Fruit fly (Drosophila melanogaster): Measurements from ENCODE around the gene ymp.

ymp gene

DNA sequence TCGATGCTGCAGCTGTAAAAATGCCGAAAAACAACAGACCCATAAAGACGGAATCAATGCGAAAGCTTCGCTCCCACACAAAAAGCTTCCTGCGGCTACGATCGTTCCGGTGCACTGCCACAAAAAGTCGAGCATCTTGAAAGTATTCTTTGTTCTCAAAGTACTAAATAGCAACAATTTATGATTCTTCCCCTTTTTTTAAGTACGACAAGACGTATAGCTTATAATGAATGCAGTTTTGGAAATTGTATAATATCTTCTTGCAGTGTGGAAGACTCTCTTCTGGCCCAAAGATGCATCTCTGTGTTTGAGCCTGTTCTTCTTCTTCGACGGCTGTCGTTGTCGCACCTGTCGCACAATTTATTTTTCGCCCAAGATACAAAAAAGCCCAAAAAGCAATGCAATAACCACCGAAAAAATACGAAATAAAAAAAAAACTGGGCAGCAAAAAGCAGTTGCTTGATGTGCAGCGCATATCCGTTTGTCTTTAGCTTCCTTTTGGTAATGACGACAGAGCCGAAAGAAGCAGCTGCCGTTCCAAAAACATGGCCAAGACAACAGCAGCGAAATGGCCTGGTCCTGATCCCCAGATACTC lies 25.0 kb upstream of the ymp start (continued):
- TF ChIP-seq Myc (optimal IDR thresholded peaks at IDR 0.05): no peak

DNA sequence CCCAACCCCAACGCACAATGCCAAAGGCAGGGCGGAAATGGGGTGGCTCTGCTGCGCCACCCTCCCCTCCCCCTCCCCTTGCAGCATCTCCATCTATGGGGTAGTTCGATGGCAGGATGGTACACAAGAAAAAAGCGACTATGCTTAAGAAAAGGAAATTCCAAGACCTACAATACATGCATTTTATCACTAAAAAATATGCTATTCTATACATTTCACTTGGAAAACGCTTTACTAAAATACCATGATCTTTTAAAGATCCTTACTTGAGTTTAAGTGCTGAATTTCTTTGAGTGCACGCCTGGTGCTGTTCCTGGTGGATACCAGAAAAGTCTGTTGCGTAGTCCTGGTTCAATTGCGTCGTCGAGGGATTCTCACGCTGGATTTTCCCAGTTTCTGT lies 22.2 kb upstream of the ymp start:
- TF ChIP-seq woc (GFP tag; optimal IDR thresholded peaks at IDR 0.05) (peak; percentile 23), Hr83 (GFP tag; optimal IDR thresholded peaks at IDR 0.05; ENCODE audit: poor library complexity, severe bottlenecking) (no peak), Hnf4 (GFP tag; optimal IDR thresholded peaks at IDR 0.05) (peak; percentile 17), h (GFP tag; optimal IDR thresholded peaks at IDR 0.05) (peak; percentile 68), lola (GFP tag; optimal IDR thresholded peaks at IDR 0.05) (no peak), sage (GFP tag; optimal IDR thresholded peaks at IDR 0.05) (no peak), OdsH (GFP tag; optimal IDR thresholded peaks at IDR 0.05) (peak; percentile 39), br (GFP tag; optimal IDR thresholded peaks at IDR 0.05) (peak; percentile 52), sv (GFP tag; optimal IDR thresholded peaks at IDR 0.05) (peak; percentile 51), Mio (GFP tag; optimal IDR thresholded peaks at IDR 0.05) (no peak), dmrt93B (GFP tag; optimal IDR thresholded peaks at IDR 0.05) (peak; percentile 23), rgr (GFP tag; optimal IDR thresholded peaks at IDR 0.05) (peak; percentile 56), Sp1 (GFP tag; optimal IDR thresholded peaks at IDR 0.05) (peak; percentile 47), fru (GFP tag; optimal IDR thresholded peaks at IDR 0.05) (peak; percentile 59), HLH106 (tag; optimal IDR thresholded peaks at IDR 0.05) (peak; percentile 56), psq (GFP tag; optimal IDR thresholded peaks at IDR 0.05) (peak; percentile 11), dl (GFP tag; optimal IDR thresholded peaks at IDR 0.05; ENCODE audit: insufficient read depth in 1 of 2, partially characterized antibody in 2 of 2) (no peak), Hr78 (GFP tag; optimal IDR thresholded peaks at IDR 0.05) (no peak), foxo (GFP tag; optimal IDR thresholded peaks at IDR 0.05) (peak in 1 of 2 experiments; percentile 65), Dif (GFP tag; optimal IDR thresholded peaks at IDR 0.05; ENCODE audit: partially characterized antibody) (no peak), ey (GFP tag; optimal IDR thresholded peaks at IDR 0.05) (peak; percentile 54), Dfd (GFP tag; optimal IDR thresholded peaks at IDR 0.05) (no peak)

dm6 chr3R:25630541-25630940 lies 21.6 kb upstream of the ymp start:
- TF ChIP-seq Jra (GFP tag; optimal IDR thresholded peaks at IDR 0.05): no peak
- no peak for TF ChIP-seq CG32264 (GFP tag; optimal IDR thresholded peaks at IDR 0.05)
- no peak for TF ChIP-seq Mio (GFP tag; optimal IDR thresholded peaks at IDR 0.05)
- TF ChIP-seq Abd-B (GFP tag; optimal IDR thresholded peaks at IDR 0.05): no peak
- TF ChIP-seq CrebA (GFP tag; optimal IDR thresholded peaks at IDR 0.05; ENCODE audit: borderline replicate concordance): no peak
- no peak for TF ChIP-seq pan (optimal IDR thresholded peaks at IDR 0.05)
- TF ChIP-seq CG9705 (GFP tag; optimal IDR thresholded peaks at IDR 0.05): no peak
- no peak for TF ChIP-seq dl (GFP tag; optimal IDR thresholded peaks at IDR 0.05; ENCODE audit: insufficient read depth in 1 of 2, partially characterized antibody in 2 of 2)
- no peak for TF ChIP-seq Vsx2 (GFP tag; optimal IDR thresholded peaks at IDR 0.05; ENCODE audit: partially characterized antibody)
- no peak for TF ChIP-seq foxo (GFP tag; optimal IDR thresholded peaks at IDR 0.05)
- no peak for TF ChIP-seq N (GFP tag; optimal IDR thresholded peaks at IDR 0.05)

dm6 chr3R:25628657-25629056 lies 19.7 kb upstream of the ymp start:
- TF ChIP-seq psq (GFP tag; optimal IDR thresholded peaks at IDR 0.05): no peak
- no peak for TF ChIP-seq CrebA (GFP tag; optimal IDR thresholded peaks at IDR 0.05; ENCODE audit: borderline replicate concordance)
- TF ChIP-seq GATAd (GFP tag; optimal IDR thresholded peaks at IDR 0.05): no peak
- no peak for TF ChIP-seq brk (GFP tag; optimal IDR thresholded peaks at IDR 0.05)
- no peak for TF ChIP-seq Hr83 (GFP tag; optimal IDR thresholded peaks at IDR 0.05; ENCODE audit: poor library complexity, severe bottlenecking)
- no peak for TF ChIP-seq Sp1 (GFP tag; optimal IDR thresholded peaks at IDR 0.05)
- TF ChIP-seq sv (GFP tag; optimal IDR thresholded peaks at IDR 0.05): no peak
- TF ChIP-seq CG32264 (GFP tag; optimal IDR thresholded peaks at IDR 0.05): no peak
- TF ChIP-seq usp (GFP tag; optimal IDR thresholded peaks at IDR 0.05): no peak
- no peak for TF ChIP-seq Hr78 (GFP tag; optimal IDR thresholded peaks at IDR 0.05)
- TF ChIP-seq lola (GFP tag; optimal IDR thresholded peaks at IDR 0.05): no peak
- TF ChIP-seq woc (GFP tag; optimal IDR thresholded peaks at IDR 0.05): no peak
- TF ChIP-seq dmrt93B (GFP tag; optimal IDR thresholded peaks at IDR 0.05): no peak
- TF ChIP-seq CG9705 (GFP tag; optimal IDR thresholded peaks at IDR 0.05): no peak
- no peak for TF ChIP-seq pan (optimal IDR thresholded peaks at IDR 0.05)
- no peak for TF ChIP-seq tai (GFP tag; optimal IDR thresholded peaks at IDR 0.05)
- TF ChIP-seq Myc (optimal IDR thresholded peaks at IDR 0.05): no peak
- no peak for TF ChIP-seq Vsx2 (GFP tag; optimal IDR thresholded peaks at IDR 0.05; ENCODE audit: partially characterized antibody)
- no peak for TF ChIP-seq dsf (GFP tag; optimal IDR thresholded peaks at IDR 0.05; ENCODE audit: borderline replicate concordance)
- TF ChIP-seq Dfd (GFP tag; optimal IDR thresholded peaks at IDR 0.05): no peak
